Worm (Caenorhabditis elegans) whole organism, L4 larva: ENCODE results near the gene lst-6.
A peak's percentile ranks its signal among the peaks of the same experiment; 100 is the strongest.

Experiments used
- D1046.2 ChIP-seq: fragments of 200-800 bp; sonication (Bioruptor generic); IDR thresholded peaks from 2 replicates; pipeline ENCODE4 v1.3.6; 2022; ENCODE audit warnings: missing genetic modification characterization, missing compliant biosample characterization
- F10B5.3 ChIP-seq: sonication (generic microtip); optimal IDR thresholded peaks from 2 replicates; lab custom pipeline; 2016; ENCODE audit warnings: mild to moderate bottlenecking, missing genetic modification characterization, missing compliant biosample characterization
- F49E8.2 ChIP-seq: sonication (generic microtip); optimal IDR thresholded peaks from 2 replicates; lab custom pipeline; 2016; ENCODE audit warnings: missing compliant biosample characterization, mild to moderate bottlenecking, missing genetic modification characterization, borderline replicate concordance
- R02D3.7 ChIP-seq: fragments of 150-350 bp; sonication (generic microtip); optimal IDR thresholded peaks from 3 replicates; lab custom pipeline; 2014; ENCODE audit warnings: missing biosample characterization, missing genetic modification characterization
- T20F7.1 ChIP-seq: fragments of 200-800 bp; sonication (Bioruptor generic); optimal IDR thresholded peaks from 2 replicates; lab custom pipeline; 2018; ENCODE audit warnings: mild to moderate bottlenecking, missing genetic modification characterization, missing compliant biosample characterization
- Y48G9A.11 ChIP-seq: fragments of 200-800 bp; sonication (Bioruptor generic); IDR thresholded peaks from 2 replicates; pipeline ENCODE4 v1.3.6; 2022; ENCODE audit warnings: missing genetic modification reagents, missing genetic modification characterization, missing compliant biosample characterization
- Y5F2A.4 ChIP-seq: fragments of 200-800 bp; sonication (Bioruptor generic); optimal IDR thresholded peaks from 2 replicates; lab custom pipeline; 2018; ENCODE audit warnings: mild to moderate bottlenecking, missing genetic modification characterization, missing compliant biosample characterization
- aha-1 ChIP-seq: fragments of 150-350 bp; peaks from one replicate; lab custom pipeline; 2014; ENCODE audit warnings: missing biosample characterization, missing genetic modification characterization
- ceh-62 ChIP-seq: sonication (generic microtip); optimal IDR thresholded peaks from 2 replicates; lab custom pipeline; 2017; ENCODE audit warnings: missing biosample characterization, missing genetic modification characterization
- ctbp-1 ChIP-seq: fragments of 200-800 bp; sonication (Bioruptor generic); IDR thresholded peaks from 2 replicates; pipeline ENCODE4 v1.3.6; 2022; ENCODE audit warnings: missing genetic modification reagents, missing genetic modification characterization, missing compliant biosample characterization
- dmd-9 ChIP-seq: fragments of 200-800 bp; sonication (Bioruptor generic); IDR thresholded peaks from 2 replicates; pipeline ENCODE4 v1.3.6; 2022; ENCODE audit warnings: missing genetic modification reagents, missing genetic modification characterization, missing compliant biosample characterization
- dpl-1 ChIP-seq: fragments of 150-350 bp; optimal IDR thresholded peaks from 2 replicates; lab custom pipeline; 2014; ENCODE audit warnings: missing biosample characterization, missing genetic modification reagents, missing genetic modification characterization
- egl-27 ChIP-seq: sonication (generic microtip); optimal IDR thresholded peaks from 3 replicates; lab custom pipeline; 2017; ENCODE audit warnings: missing biosample characterization, missing genetic modification reagents, missing genetic modification characterization
- hlh-30 ChIP-seq: sonication (generic microtip); optimal IDR thresholded peaks from 2 replicates; lab custom pipeline; 2017; ENCODE audit warnings: antibody characterized with exemption, mild to moderate bottlenecking, missing genetic modification characterization, missing compliant biosample characterization; ENCODE audit not compliant: insufficient read depth
- hmg-1.1 ChIP-seq: fragments of 200-800 bp; sonication (Bioruptor generic); IDR thresholded peaks from 2 replicates; pipeline ENCODE4 v1.3.6; 2022; ENCODE audit warnings: missing genetic modification reagents, missing genetic modification characterization, missing compliant biosample characterization
- lin-39 ChIP-seq: fragments of 150-350 bp; optimal IDR thresholded peaks from 2 replicates; lab custom pipeline; 2014; ENCODE audit warnings: missing biosample characterization, missing genetic modification reagents, missing genetic modification characterization
- lsy-2 ChIP-seq, 2 experiments: fragments of 150-350 bp in 1 of 2; sonication (generic microtip) in 1 of 2; optimal IDR thresholded peaks; 2 replicates each; lab custom pipeline; 2014 to 2017; ENCODE audit warnings: missing biosample characterization in 2 of 2, missing genetic modification characterization in 2 of 2
- mdl-1 ChIP-seq, 2 experiments: fragments of 150-350 bp in 1 of 2; sonication (generic microtip) in 1 of 2; optimal IDR thresholded peaks; 2 replicates each; lab custom pipeline; 2014 to 2017; ENCODE audit warnings: missing biosample characterization in 2 of 2, missing genetic modification characterization in 2 of 2
- mxl-3 ChIP-seq: fragments of 200-800 bp; sonication (Bioruptor generic); optimal IDR thresholded peaks from 2 replicates; lab custom pipeline; 2018; ENCODE audit warnings: mild to moderate bottlenecking, missing genetic modification characterization, missing compliant biosample characterization
- nhr-11 ChIP-seq: fragments of 150-350 bp; optimal IDR thresholded peaks from 2 replicates; lab custom pipeline; 2014; ENCODE audit warnings: missing biosample characterization, missing genetic modification characterization
- nhr-42 ChIP-seq: fragments of 200-800 bp; sonication (Bioruptor generic); IDR thresholded peaks from 2 replicates; pipeline ENCODE4 v1.3.6; 2022; ENCODE audit warnings: missing genetic modification characterization, missing compliant biosample characterization
- nhr-6 ChIP-seq: fragments of 150-350 bp; optimal IDR thresholded peaks from 2 replicates; lab custom pipeline; 2014; ENCODE audit warnings: missing biosample characterization, missing genetic modification characterization
- spr-3 ChIP-seq: fragments of 200-800 bp; sonication (Bioruptor generic); optimal IDR thresholded peaks from 2 replicates; lab custom pipeline; 2018; ENCODE audit warnings: mild to moderate bottlenecking, missing genetic modification characterization, missing compliant biosample characterization
- tag-97 ChIP-seq: fragments of 200-800 bp; sonication (Bioruptor generic); IDR thresholded peaks from 2 replicates; pipeline ENCODE4 v1.3.6; 2022; ENCODE audit warnings: missing genetic modification characterization, missing compliant biosample characterization
- unc-130 ChIP-seq: sonication (generic microtip); optimal IDR thresholded peaks from 2 replicates; lab custom pipeline; 2016; ENCODE audit warnings: missing genetic modification reagents, missing genetic modification characterization, missing compliant biosample characterization
- zip-11 ChIP-seq: fragments of 200-800 bp; sonication (Bioruptor generic); IDR thresholded peaks from 2 replicates; pipeline ENCODE4 v1.3.6; 2022; ENCODE audit warnings: missing genetic modification characterization, missing compliant biosample characterization

lst-6 gene

ce11 chrII:6968191-6968675, 54.1 kb downstream of the lst-6 start (continued):
- TF ChIP-seq dmd-9 (GFP tag; lab: Robert Waterston, UW) (no peak), nhr-6 (peak; percentile 51), egl-27 (tag; lab: Kevin White, UChicago) (no peak), tag-97 (GFP tag; lab: Robert Waterston, UW) (no peak), ceh-62 (tag; lab: Kevin White, UChicago) (no peak)
- TF ChIP-seq, all 104 proteins: peak for 59

ce11 chrII:6967618-6968017, 54.7 kb downstream of the lst-6 start, which contains the start of gene eif-2Bgamma:
TSS of gene eif-2Bgamma (minus strand) at chrII:6967648.
- TF ChIP-seq T20F7.1 (GFP tag; lab: Kevin White, UChicago): peak; percentile 96
- TF ChIP-seq lsy-2 (tag; optimal IDR thresholded peaks at IDR 0.05; lab: Kevin White, UChicago): peak in 1 of 2 experiments; percentile 70
- TF ChIP-seq R02D3.7 (tag; lab: Kevin White, UChicago): peak; percentile 51
- peak; percentile 49 for TF ChIP-seq hlh-30 (tag; lab: Kevin White, UChicago)
- peak; percentile 89 for TF ChIP-seq Y48G9A.11 (GFP tag; lab: Robert Waterston, UW)
- no peak for TF ChIP-seq mxl-3 (GFP tag; lab: Kevin White, UChicago)
- TF ChIP-seq hmg-1.1 (GFP tag; lab: Robert Waterston, UW): no peak
- TF ChIP-seq zip-11 (GFP tag; lab: Robert Waterston, UW): no peak
- TF ChIP-seq dpl-1: peak; percentile 29
- peak; percentile 44 for TF ChIP-seq aha-1

- TF ChIP-seq spr-3 (GFP tag; lab: Kevin White, UChicago) (no peak), F49E8.2 (no peak), D1046.2 (GFP tag; lab: Robert Waterston, UW) (no peak), mdl-1 (tag; optimal IDR thresholded peaks at IDR 0.05; lab: Kevin White, UChicago) (no peak), Y5F2A.4 (GFP tag; lab: Kevin White, UChicago) (no peak), ctbp-1 (GFP tag; lab: Robert Waterston, UW) (no peak), unc-130 (GFP tag; lab: Kevin White, UChicago) (no peak), nhr-11 (tag; lab: Kevin White, UChicago) (no peak), nhr-42 (GFP tag; lab: Robert Waterston, UW) (no peak), F10B5.3 (tag; lab: Kevin White, UChicago) (no peak), lin-39 (tag; lab: Kevin White, UChicago) (no peak)
- TF ChIP-seq, all 104 proteins: peak for 0
Measured at ce11 chrII:6965573-6965972, 56.7 kb downstream of the lst-6 start, which contains the start of gene tra-2. TSS of gene tra-2 (minus strand) at chrII:6965673.
